Worm (Caenorhabditis elegans) whole organism, early embryonic: ENCODE data around the gene appg-1.

Source experiments
- B0310.2 ChIP-seq: sonication (generic microtip); optimal IDR thresholded peaks from 2 replicates; lab custom pipeline; 2016; ENCODE audit warnings: mild to moderate bottlenecking, missing genetic modification characterization, missing compliant biosample characterization
- F13C5.2 ChIP-seq: sonication (generic microtip); optimal IDR thresholded peaks from 2 replicates; lab custom pipeline; 2017; ENCODE audit warnings: mild to moderate bottlenecking, missing genetic modification characterization, inconsistent platforms, missing compliant biosample characterization
- aly-1 ChIP-seq: sonication (generic microtip); optimal IDR thresholded peaks from 2 replicates; lab custom pipeline; 2016; ENCODE audit warnings: missing genetic modification characterization, missing compliant biosample characterization
- ama-1 ChIP-seq: fragments of 150-350 bp; optimal IDR thresholded peaks from 2 replicates; lab custom pipeline; 2014
- ceh-13 ChIP-seq: fragments of 200-800 bp; sonication (Bioruptor generic); optimal IDR thresholded peaks from 2 replicates; lab custom pipeline; 2018; ENCODE audit warnings: mild to moderate bottlenecking, missing genetic modification characterization, missing compliant biosample characterization
- ceh-36 ChIP-seq: sonication (generic microtip); optimal IDR thresholded peaks from 2 replicates; lab custom pipeline; 2016; ENCODE audit warnings: missing genetic modification characterization, inconsistent platforms, missing compliant biosample characterization
- ets-7 ChIP-seq: sonication (generic microtip); optimal IDR thresholded peaks from 2 replicates; lab custom pipeline; 2016; ENCODE audit warnings: missing genotype, missing genetic modification characterization, missing compliant biosample characterization
- flt-1 ChIP-seq: fragments of 200-800 bp; sonication (Bioruptor generic); IDR thresholded peaks from 2 replicates; pipeline ENCODE4 v1.3.6; 2022; ENCODE audit warnings: missing genetic modification characterization, missing compliant biosample characterization
- hmbx-1 ChIP-seq: sonication (generic microtip); optimal IDR thresholded peaks from 2 replicates; lab custom pipeline; 2016; ENCODE audit warnings: mild to moderate bottlenecking, missing genetic modification characterization, missing compliant biosample characterization
- hmg-4 ChIP-seq: fragments of 200-800 bp; sonication (Bioruptor generic); optimal IDR thresholded peaks from 2 replicates; lab custom pipeline; 2018; ENCODE audit warnings: mild to moderate bottlenecking, missing genetic modification characterization, missing compliant biosample characterization
- hnd-1 ChIP-seq: sonication (generic microtip); optimal IDR thresholded peaks from 2 replicates; lab custom pipeline; 2016; ENCODE audit warnings: missing genetic modification characterization, missing compliant biosample characterization
- pes-1 ChIP-seq: fragments of 200-800 bp; sonication (Bioruptor generic); IDR thresholded peaks from 2 replicates; pipeline ENCODE4 v1.3.6; 2022; ENCODE audit warnings: missing genetic modification reagents, missing genetic modification characterization, missing compliant biosample characterization
- scrt-1 ChIP-seq: fragments of 200-800 bp; sonication (Bioruptor generic); IDR thresholded peaks from 2 replicates; pipeline ENCODE4 v1.3.6; 2022; ENCODE audit warnings: missing genetic modification characterization, missing compliant biosample characterization
- sea-1 ChIP-seq: fragments of 200-800 bp; sonication (Bioruptor generic); conservative IDR thresholded peaks from 2 replicates; pipeline ENCODE4 v1.3.6; 2022; ENCODE audit warnings: missing genetic modification characterization, missing compliant biosample characterization
- tbx-11 ChIP-seq: fragments of 200-800 bp; sonication (Bioruptor generic); IDR thresholded peaks from 2 replicates; pipeline ENCODE4 v1.3.6; 2022; ENCODE audit warnings: missing genetic modification characterization, missing compliant biosample characterization
- tbx-37 ChIP-seq: fragments of 200-800 bp; sonication (Bioruptor generic); conservative IDR thresholded peaks from 2 replicates; pipeline ENCODE4 v1.3.6; 2022; ENCODE audit warnings: missing genetic modification reagents, missing genetic modification characterization, missing compliant biosample characterization
- tra-4 ChIP-seq: sonication (generic microtip); optimal IDR thresholded peaks from 2 replicates; lab custom pipeline; 2017; ENCODE audit warnings: missing genetic modification characterization, missing compliant biosample characterization

The appg-1 gene

DNA sequence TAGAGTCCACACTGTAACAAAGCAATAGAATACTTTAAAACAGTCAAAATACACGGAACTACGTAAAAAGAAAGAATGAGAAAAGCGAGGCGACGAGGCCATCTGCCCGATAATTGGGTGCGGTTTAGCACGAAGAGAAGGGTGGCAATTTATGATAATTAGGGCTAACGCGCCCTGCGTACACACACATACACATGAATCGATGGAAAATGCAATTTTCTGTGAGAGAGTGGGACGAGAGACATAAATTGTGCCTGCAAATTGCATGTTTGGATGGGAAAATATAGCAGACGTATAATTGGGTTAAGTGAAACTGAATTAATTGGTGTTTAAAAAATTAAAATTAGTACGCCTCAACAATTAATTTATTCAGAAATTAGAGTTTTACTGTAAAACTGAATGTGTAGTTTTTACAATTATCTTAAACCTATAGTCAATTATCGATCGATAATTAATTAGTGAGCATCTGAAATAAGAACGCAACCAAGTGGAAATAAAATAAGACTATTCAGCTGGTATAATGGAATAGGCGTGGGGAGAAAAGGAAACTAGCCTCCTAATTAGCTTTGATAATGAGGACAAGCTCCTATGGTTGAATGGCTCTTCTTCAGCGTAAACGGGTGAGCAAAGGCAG lies 47.8 kb downstream of the appg-1 start:
- TF ChIP-seq hnd-1 (tag; lab: Kevin White, UChicago), result no peak
- TF ChIP-seq pes-1 (GFP tag; lab: Robert Waterston, UW), result no peak
- TF ChIP-seq ama-1 (lab: Kevin White, UChicago), result no peak
- no peak for TF ChIP-seq ceh-36 (tag; lab: Kevin White, UChicago)
- no peak for TF ChIP-seq tbx-11 (GFP tag; lab: Robert Waterston, UW)
- no peak for TF ChIP-seq sea-1 (GFP tag; lab: Robert Waterston, UW)
- no peak for TF ChIP-seq hmbx-1 (tag; lab: Kevin White, UChicago)
- no peak for TF ChIP-seq tra-4 (tag; lab: Kevin White, UChicago)
- no peak for TF ChIP-seq B0310.2 (tag; lab: Kevin White, UChicago)
- TF ChIP-seq tbx-37, result no peak
- no peak for TF ChIP-seq aly-1 (tag; lab: Kevin White, UChicago)
- no peak for TF ChIP-seq ceh-13 (GFP tag; lab: Kevin White, UChicago)
- TF ChIP-seq F13C5.2 (tag; lab: Kevin White, UChicago), result no peak
- no peak for TF ChIP-seq flt-1 (GFP tag; lab: Robert Waterston, UW)
- no peak for TF ChIP-seq scrt-1 (GFP tag; lab: Robert Waterston, UW)

DNA sequence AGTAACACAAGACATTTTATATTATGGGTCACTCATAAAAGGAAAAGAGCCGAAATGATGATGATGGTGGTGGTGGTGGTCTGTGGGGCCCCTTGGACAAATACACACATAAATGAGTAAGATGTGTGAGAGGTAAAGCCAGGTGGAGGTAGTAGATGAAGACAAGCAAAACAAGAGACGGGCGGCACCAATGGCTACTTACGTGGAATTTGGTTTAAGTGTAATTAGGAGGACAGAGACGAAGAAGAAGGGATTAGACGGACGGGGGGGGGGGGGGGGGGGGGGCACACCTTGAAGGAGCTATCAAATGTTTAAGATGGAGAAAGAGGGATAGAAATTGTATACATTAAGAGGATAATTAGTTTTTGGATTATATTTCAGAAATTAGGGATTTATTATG lies 48.9 kb downstream of the appg-1 start:
- TF ChIP-seq hnd-1 (tag; lab: Kevin White, UChicago), result no peak
- TF ChIP-seq ceh-36 (tag; lab: Kevin White, UChicago), result peak; percentile 50
- no peak for TF ChIP-seq hmbx-1 (tag; lab: Kevin White, UChicago)
- no peak for TF ChIP-seq tbx-11 (GFP tag; lab: Robert Waterston, UW)
- no peak for TF ChIP-seq pes-1 (GFP tag; lab: Robert Waterston, UW)
- no peak for TF ChIP-seq sea-1 (GFP tag; lab: Robert Waterston, UW)
- peak; percentile 7 for TF ChIP-seq hmg-4 (GFP tag; lab: Kevin White, UChicago)
- TF ChIP-seq scrt-1 (GFP tag; lab: Robert Waterston, UW), result no peak
- TF ChIP-seq aly-1 (tag; lab: Kevin White, UChicago), result no peak

DNA sequence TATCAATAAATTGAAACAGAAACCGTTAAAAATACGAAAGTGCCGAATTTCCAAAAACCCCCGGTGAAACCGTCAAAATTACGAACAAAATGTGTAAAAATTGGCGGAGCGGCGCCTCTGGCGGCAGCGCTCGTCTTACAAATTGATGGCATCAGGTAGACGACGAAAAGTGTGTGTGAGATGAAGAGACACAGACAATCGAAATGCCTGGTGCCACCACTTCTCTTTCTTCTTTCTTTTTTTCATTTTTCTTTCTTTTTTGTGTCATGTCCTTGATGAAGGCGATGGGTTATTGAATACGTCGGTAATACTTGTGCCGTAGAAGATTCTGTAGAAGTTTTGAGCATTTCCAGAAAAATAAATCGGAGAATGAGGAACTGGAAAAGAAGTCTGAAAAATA lies 52.1 kb downstream of the appg-1 start:
- no peak for TF ChIP-seq ama-1 (lab: Kevin White, UChicago)
- no peak for TF ChIP-seq B0310.2 (tag; lab: Kevin White, UChicago)
- TF ChIP-seq pes-1 (GFP tag; lab: Robert Waterston, UW), result no peak
- no peak for TF ChIP-seq hmbx-1 (tag; lab: Kevin White, UChicago)
- no peak for TF ChIP-seq hnd-1 (tag; lab: Kevin White, UChicago)
- TF ChIP-seq F13C5.2 (tag; lab: Kevin White, UChicago), result no peak
- no peak for TF ChIP-seq ceh-36 (tag; lab: Kevin White, UChicago)
- TF ChIP-seq sea-1 (GFP tag; lab: Robert Waterston, UW), result no peak
- no peak for TF ChIP-seq aly-1 (tag; lab: Kevin White, UChicago)
- TF ChIP-seq tbx-11 (GFP tag; lab: Robert Waterston, UW), result no peak
- TF ChIP-seq tra-4 (tag; lab: Kevin White, UChicago), result no peak
- no peak for TF ChIP-seq ets-7 (tag; lab: Kevin White, UChicago)
- no peak for TF ChIP-seq ceh-13 (GFP tag; lab: Kevin White, UChicago)
- TF ChIP-seq tbx-37, result no peak
- TF ChIP-seq scrt-1 (GFP tag; lab: Robert Waterston, UW), result no peak
- no peak for TF ChIP-seq hmg-4 (GFP tag; lab: Kevin White, UChicago)
- TF ChIP-seq flt-1 (GFP tag; lab: Robert Waterston, UW), result no peak

DNA sequence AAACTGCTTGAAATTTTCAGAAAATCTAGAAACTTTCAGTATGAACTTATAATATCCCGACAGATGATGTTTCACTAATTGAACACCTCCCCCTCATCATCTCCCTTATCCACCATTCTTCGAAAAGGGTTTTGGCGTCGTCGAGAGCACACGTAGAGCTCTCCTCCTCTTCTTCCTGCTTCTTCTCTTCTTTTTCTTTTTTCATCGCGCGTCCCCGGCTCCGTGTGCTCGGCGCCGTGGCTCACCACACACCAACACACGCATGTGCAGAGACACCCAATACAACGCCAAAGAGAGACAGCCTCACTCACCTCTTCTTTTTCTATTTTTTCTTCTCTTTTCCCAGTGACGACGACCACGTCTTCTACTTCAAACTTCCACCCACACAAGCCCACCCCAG lies 53.7 kb downstream of the appg-1 start:
- TF ChIP-seq aly-1 (tag; lab: Kevin White, UChicago), result no peak
- no peak for TF ChIP-seq sea-1 (GFP tag; lab: Robert Waterston, UW)
- no peak for TF ChIP-seq ama-1 (lab: Kevin White, UChicago)
- no peak for TF ChIP-seq tra-4 (tag; lab: Kevin White, UChicago)
- no peak for TF ChIP-seq tbx-37
- no peak for TF ChIP-seq B0310.2 (tag; lab: Kevin White, UChicago)
- no peak for TF ChIP-seq tbx-11 (GFP tag; lab: Robert Waterston, UW)
- TF ChIP-seq ets-7 (tag; lab: Kevin White, UChicago), result no peak
- no peak for TF ChIP-seq F13C5.2 (tag; lab: Kevin White, UChicago)
- TF ChIP-seq pes-1 (GFP tag; lab: Robert Waterston, UW), result no peak
- no peak for TF ChIP-seq ceh-13 (GFP tag; lab: Kevin White, UChicago)
- TF ChIP-seq ceh-36 (tag; lab: Kevin White, UChicago), result no peak
- TF ChIP-seq hmg-4 (GFP tag; lab: Kevin White, UChicago), result no peak

DNA sequence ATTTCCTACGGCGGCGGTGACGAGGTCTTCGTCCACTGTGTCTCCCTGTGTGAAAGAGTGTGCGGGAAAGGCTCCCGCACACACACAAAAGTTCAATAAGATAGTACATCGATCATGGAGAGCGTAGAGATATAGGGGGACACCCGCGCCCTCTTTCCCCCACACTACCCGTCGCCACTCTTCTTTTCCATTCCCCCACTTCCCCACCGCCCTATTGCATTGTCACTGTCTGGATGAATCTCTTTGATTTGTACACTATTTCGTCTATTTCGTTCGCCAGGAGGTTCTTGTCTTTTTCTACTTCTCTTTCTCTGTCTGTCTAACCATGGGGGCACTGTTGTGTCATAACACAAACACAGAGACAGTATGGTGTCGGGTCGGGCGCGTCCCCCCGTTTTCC lies 56.4 kb downstream of the appg-1 start:
- TF ChIP-seq F13C5.2 (tag; lab: Kevin White, UChicago), result peak; percentile 10
- TF ChIP-seq flt-1 (GFP tag; lab: Robert Waterston, UW), result no peak
- peak; percentile 7 for TF ChIP-seq B0310.2 (tag; lab: Kevin White, UChicago)
- TF ChIP-seq hmg-4 (GFP tag; lab: Kevin White, UChicago), result peak; percentile 39
- no peak for TF ChIP-seq tra-4 (tag; lab: Kevin White, UChicago)

DNA sequence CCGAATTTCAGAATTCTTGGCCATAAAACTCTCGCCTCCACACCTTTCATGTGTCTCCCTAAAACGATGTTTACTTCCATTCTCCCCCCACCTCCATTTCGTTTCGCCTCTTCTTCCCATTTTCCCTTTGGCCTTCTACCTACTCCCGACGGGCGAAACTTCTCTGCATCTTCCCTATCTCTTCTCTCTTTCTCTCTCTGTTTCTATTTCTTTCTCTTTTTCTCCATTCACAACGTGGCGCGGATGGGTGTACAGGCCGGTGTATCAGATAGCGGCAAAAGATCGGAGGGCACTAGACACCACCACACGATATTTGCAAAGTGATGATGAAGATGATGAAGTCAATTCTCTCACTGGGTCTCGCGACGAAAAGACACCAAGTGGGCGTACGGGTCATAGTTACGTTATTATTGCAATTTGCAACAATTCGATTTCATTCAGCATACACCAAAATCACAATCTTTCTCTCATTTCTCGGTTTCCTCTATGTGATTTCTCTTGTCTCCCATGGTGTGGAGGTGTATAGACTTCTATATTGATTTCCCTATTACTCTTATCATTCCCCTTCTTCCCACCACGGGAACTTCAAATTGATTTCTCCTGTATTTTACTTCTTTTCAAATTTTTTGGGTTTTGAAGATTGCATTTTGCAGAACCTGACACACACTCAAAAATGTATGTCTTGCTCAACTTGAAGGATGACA lies 59.0 kb downstream of the appg-1 start, which contains the start of gene ztf-27:
ztf-27 (plus strand) TSS at position 654 of the 704 bp plus-strand sequence.
- TF ChIP-seq B0310.2 (tag; lab: Kevin White, UChicago), result no peak
- TF ChIP-seq hmg-4 (GFP tag; lab: Kevin White, UChicago), result peak; percentile 33
- no peak for TF ChIP-seq hmbx-1 (tag; lab: Kevin White, UChicago)
